Worm (Caenorhabditis elegans): ENCODE data around the gene end-3.

DNA sequence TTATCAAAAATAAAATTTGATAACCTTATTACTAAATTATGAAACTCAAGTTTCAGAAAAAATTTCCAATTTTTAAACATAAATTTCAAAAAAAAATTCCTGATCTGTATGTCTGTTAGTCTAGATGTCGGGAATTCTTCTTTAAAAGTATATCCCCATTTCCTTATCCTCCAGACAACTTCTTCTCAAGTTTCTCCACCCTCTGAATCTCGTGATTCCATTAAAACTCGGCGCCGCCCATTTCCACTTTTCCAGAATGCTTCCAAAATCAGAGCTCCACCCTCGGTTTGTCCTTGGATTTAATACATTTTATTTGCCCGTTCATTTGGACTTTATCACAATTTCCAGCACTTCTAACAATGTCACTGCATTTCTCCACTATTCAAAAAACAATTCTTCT, 19.2 kb downstream of the end-3 start, which contains the start of gene ins-10:
- no peak for TF ChIP-seq alr-1 (tag; optimal IDR thresholded peaks at IDR 0.05)
- no peak for TF ChIP-seq ZK546.5 (tag; optimal IDR thresholded peaks at IDR 0.05)
- no peak for TF ChIP-seq lin-13 (GFP tag; optimal IDR thresholded peaks at IDR 0.05)
- no peak for TF ChIP-seq ztf-4 (tag; optimal IDR thresholded peaks at IDR 0.05)
- no peak for TF ChIP-seq nhr-11 (tag; optimal IDR thresholded peaks at IDR 0.05)
- no peak for TF ChIP-seq skn-1 (tag; optimal IDR thresholded peaks at IDR 0.05)
- TF ChIP-seq lsy-2 (tag; optimal IDR thresholded peaks at IDR 0.05), result no peak
- no peak for TF ChIP-seq lin-39 (tag; optimal IDR thresholded peaks at IDR 0.05)
- TF ChIP-seq fos-1 (tag; optimal IDR thresholded peaks at IDR 0.05), result no peak
- TF ChIP-seq ceh-82 (tag; optimal IDR thresholded peaks at IDR 0.05), result no peak
- no peak for TF ChIP-seq egl-27 (tag; optimal IDR thresholded peaks at IDR 0.05)
- TF ChIP-seq elt-3 (tag; optimal IDR thresholded peaks at IDR 0.05), result no peak
- TF ChIP-seq mbf-1 (tag; optimal IDR thresholded peaks at IDR 0.05), result no peak
- no peak for TF ChIP-seq mdl-1 (tag; optimal IDR thresholded peaks at IDR 0.05)

Data from whole organism, L2 larva.